Fruit fly (Drosophila melanogaster) whole organism, wandering third instar larva: Measurements from ENCODE around the gene Sarm.

Source experiments
- Abd-B ChIP-seq: fragments of >200 bp; optimal IDR thresholded peaks from 2 replicates; lab custom pipeline; 2017; ENCODE audit warnings: missing biosample characterization, missing genetic modification characterization
- CG32264 ChIP-seq: fragments of 200-800 bp; sonication (Bioruptor generic); optimal IDR thresholded peaks from 2 replicates; lab custom pipeline; 2016; ENCODE audit warnings: missing biosample characterization, missing genetic modification characterization
- CG9705 ChIP-seq: fragments of 200-800 bp; sonication (Bioruptor generic); optimal IDR thresholded peaks from 2 replicates; lab custom pipeline; 2018; ENCODE audit warnings: missing biosample characterization, mild to moderate bottlenecking, missing genetic modification characterization
- CrebA ChIP-seq: fragments of 200-800 bp; sonication (Bioruptor generic); optimal IDR thresholded peaks from 2 replicates; lab custom pipeline; 2016; ENCODE audit warnings: missing biosample characterization, mild to moderate bottlenecking, missing genetic modification characterization, borderline replicate concordance
- Dfd ChIP-seq: fragments of >200 bp; optimal IDR thresholded peaks from 2 replicates; lab custom pipeline; 2017; ENCODE audit warnings: missing biosample characterization, missing genetic modification characterization
- Dif ChIP-seq: fragments of 200-275, 200-300 bp; sonication (Bioruptor generic); optimal IDR thresholded peaks from 2 replicates; lab custom pipeline; 2018; ENCODE audit warnings: missing biosample characterization, missing genetic modification characterization; ENCODE audit not compliant: partially characterized antibody
- GATAd ChIP-seq: sonication (Bioruptor generic); optimal IDR thresholded peaks from 2 replicates; lab custom pipeline; 2016; ENCODE audit warnings: missing biosample characterization, missing genetic modification characterization
- HLH106 ChIP-seq: fragments of 200-800 bp; optimal IDR thresholded peaks from 3 replicates; lab custom pipeline; 2019; ENCODE audit warnings: missing biosample characterization, mild to moderate bottlenecking, missing genetic modification characterization, moderate library complexity
- Hnf4 ChIP-seq: fragments of 200-800 bp; sonication (Bioruptor generic); optimal IDR thresholded peaks from 2 replicates; lab custom pipeline; 2016; ENCODE audit warnings: missing biosample characterization, mild to moderate bottlenecking, missing genetic modification characterization
- Hr83 ChIP-seq: fragments of 200-300 bp; sonication (Bioruptor generic); optimal IDR thresholded peaks from 2 replicates; lab custom pipeline; 2016; ENCODE audit warnings: missing biosample characterization, mild to moderate bottlenecking, missing genetic modification characterization, moderate library complexity; ENCODE audit not compliant: poor library complexity, severe bottlenecking
- Jra ChIP-seq: sonication (Bioruptor generic); optimal IDR thresholded peaks from 2 replicates; lab custom pipeline; 2016; ENCODE audit warnings: missing biosample characterization, missing genetic modification characterization
- Myc ChIP-seq: fragments of >200 bp; optimal IDR thresholded peaks from 2 replicates; lab custom pipeline; 2017
- N ChIP-seq: fragments of >200 bp; optimal IDR thresholded peaks from 2 replicates; lab custom pipeline; 2018; ENCODE audit warnings: missing biosample characterization, missing external identifiers, missing genetic modification characterization
- OdsH ChIP-seq: fragments of 200-800 bp; sonication (Bioruptor generic); optimal IDR thresholded peaks from 2 replicates; lab custom pipeline; 2016; ENCODE audit warnings: missing biosample characterization, mild to moderate bottlenecking, missing genetic modification characterization
- Rel ChIP-seq, 2 experiments: fragments of 200-800 bp; sonication (Bioruptor generic) in 1 of 2; optimal IDR thresholded peaks; 2 replicates in 1 of 2; 3 replicates in 1 of 2; lab custom pipeline; 2016 to 2019; ENCODE audit warnings: mild to moderate bottlenecking in 2 of 2, missing biosample characterization in 2 of 2, missing genetic modification characterization in 2 of 2, moderate library complexity in 1 of 2
- Vsx2 ChIP-seq: fragments of 200-300, 225-300 bp; sonication (Bioruptor generic); optimal IDR thresholded peaks from 2 replicates; lab custom pipeline; 2018; ENCODE audit warnings: missing biosample characterization, missing genetic modification characterization; ENCODE audit not compliant: partially characterized antibody
- br ChIP-seq: fragments of 200-800 bp; sonication (Bioruptor generic); optimal IDR thresholded peaks from 2 replicates; lab custom pipeline; 2016; ENCODE audit warnings: missing biosample characterization, missing genetic modification characterization
- brk ChIP-seq: fragments of 200-800 bp; sonication (Bioruptor generic); optimal IDR thresholded peaks from 2 replicates; lab custom pipeline; 2016; ENCODE audit warnings: missing biosample characterization, mild to moderate bottlenecking, missing genetic modification characterization
- dl ChIP-seq, 2 experiments: fragments of 175-275, 200-275 bp in 1 of 2; fragments of 200-275 bp in 1 of 2; sonication (Bioruptor generic); optimal IDR thresholded peaks; lab custom pipeline; 2018; ENCODE audit warnings: mild to moderate bottlenecking in 2 of 2, missing biosample characterization in 2 of 2, missing genetic modification characterization in 2 of 2, moderate library complexity in 2 of 2; ENCODE audit not compliant: partially characterized antibody in 2 of 2, insufficient read depth in 1 of 2
- dmrt93B ChIP-seq: fragments of 200-800 bp; sonication (Bioruptor generic); optimal IDR thresholded peaks from 2 replicates; lab custom pipeline; 2018; ENCODE audit warnings: missing biosample characterization, mild to moderate bottlenecking, missing genetic modification characterization
- dsf ChIP-seq: sonication (Bioruptor generic); optimal IDR thresholded peaks from 2 replicates; lab custom pipeline; 2016; ENCODE audit warnings: missing biosample characterization, missing genetic modification characterization, borderline replicate concordance
- ey ChIP-seq: fragments of 200-800 bp; sonication (Bioruptor generic); optimal IDR thresholded peaks from 2 replicates; lab custom pipeline; 2016; ENCODE audit warnings: missing biosample characterization, missing genetic modification characterization
- foxo ChIP-seq, 2 experiments: fragments of 200-800 bp; sonication (Bioruptor generic); optimal IDR thresholded peaks; 2 replicates in 1 of 2; 3 replicates in 1 of 2; lab custom pipeline; 2016 to 2017; ENCODE audit warnings: missing biosample characterization in 2 of 2, missing genetic modification characterization in 2 of 2
- fru ChIP-seq: fragments of 200-800 bp; sonication (Bioruptor generic); optimal IDR thresholded peaks from 3 replicates; lab custom pipeline; 2016; ENCODE audit warnings: missing biosample characterization, mild to moderate bottlenecking, missing genetic modification characterization
- h ChIP-seq: fragments of 200-800 bp; sonication (Bioruptor generic); optimal IDR thresholded peaks from 3 replicates; lab custom pipeline; 2016; ENCODE audit warnings: missing biosample characterization, mild to moderate bottlenecking, missing genetic modification characterization
- jim ChIP-seq: fragments of 175-275, 200-325 bp; sonication (Bioruptor generic); optimal IDR thresholded peaks from 2 replicates; lab custom pipeline; 2016; ENCODE audit warnings: missing biosample characterization, mild to moderate bottlenecking, missing genetic modification characterization
- pan ChIP-seq: fragments of >200 bp; optimal IDR thresholded peaks from 2 replicates; lab custom pipeline; 2017
- psq ChIP-seq: fragments of 200-800 bp; sonication (Bioruptor generic); optimal IDR thresholded peaks from 3 replicates; lab custom pipeline; 2017; ENCODE audit warnings: missing biosample characterization, mild to moderate bottlenecking, missing genetic modification characterization, moderate library complexity
- rgr ChIP-seq: fragments of 200-800 bp; sonication (Bioruptor generic); optimal IDR thresholded peaks from 3 replicates; lab custom pipeline; 2016; ENCODE audit warnings: missing biosample characterization, mild to moderate bottlenecking, missing genetic modification characterization
- usp ChIP-seq: fragments of >200 bp; optimal IDR thresholded peaks from 2 replicates; lab custom pipeline; 2017; ENCODE audit warnings: missing biosample characterization, missing genetic modification characterization
- woc ChIP-seq: sonication (Bioruptor generic); optimal IDR thresholded peaks from 2 replicates; lab custom pipeline; 2016; ENCODE audit warnings: missing biosample characterization, mild to moderate bottlenecking, missing genetic modification characterization

Gene Sarm

DNA sequence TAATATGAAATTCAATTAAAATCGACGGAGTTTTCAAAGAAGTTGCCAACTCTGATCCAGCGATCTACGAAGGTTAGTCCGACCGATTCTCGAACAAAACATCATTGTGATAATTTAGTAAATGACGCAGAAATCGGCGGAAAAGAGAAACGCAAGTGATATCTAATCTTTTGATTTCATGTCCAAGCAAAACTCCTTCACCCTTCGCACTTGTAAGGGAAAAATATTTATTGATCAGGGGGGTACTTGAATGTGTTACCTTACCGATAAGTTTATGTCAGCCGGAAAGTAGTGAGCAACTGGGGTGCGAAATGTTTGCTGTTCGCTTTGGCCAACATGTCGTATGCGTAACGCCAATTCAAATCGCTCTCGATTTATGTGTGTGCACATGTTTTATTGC lies 33.4 kb downstream of the Sarm start:
- TF ChIP-seq woc (GFP tag; lab: Kevin White, UChicago) = no peak
- TF ChIP-seq GATAd (GFP tag; lab: Kevin White, UChicago) = no peak
- no peak for TF ChIP-seq rgr
- no peak for TF ChIP-seq CrebA (GFP tag; lab: Kevin White, UChicago)
- no peak for TF ChIP-seq Hnf4 (GFP tag; lab: Kevin White, UChicago)

dm6 chr3L:8108201-8108600 lies 44.5 kb downstream of the Sarm start:
- TF ChIP-seq brk (GFP tag; lab: Kevin White, UChicago) (no peak), Jra (GFP tag; lab: Kevin White, UChicago) (no peak), Dfd (GFP tag; lab: Kevin White, UChicago) (no peak), dmrt93B (GFP tag; lab: Kevin White, UChicago) (no peak), ey (GFP tag; lab: Kevin White, UChicago) (no peak), fru (GFP tag; lab: Kevin White, UChicago) (no peak), HLH106 (no peak), h (no peak), jim (no peak), Rel (GFP tag; optimal IDR thresholded peaks at IDR 0.05; lab: Kevin White, UChicago) (no peak), Rel (tag; optimal IDR thresholded peaks at IDR 0.05; lab: Kevin White, UChicago) (no peak), Vsx2 (no peak), GATAd (GFP tag; lab: Kevin White, UChicago) (no peak), woc (GFP tag; lab: Kevin White, UChicago) (no peak), Abd-B (GFP tag; lab: Kevin White, UChicago) (no peak), CG32264 (GFP tag; lab: Kevin White, UChicago) (no peak), pan (no peak), foxo (GFP tag; optimal IDR thresholded peaks at IDR 0.05; lab: Kevin White, UChicago) (no peak), dl (GFP tag; optimal IDR thresholded peaks at IDR 0.05; lab: Kevin White, UChicago; ENCODE audit: insufficient read depth in 1 of 2, partially characterized antibody in 2 of 2) (no peak), OdsH (GFP tag; lab: Kevin White, UChicago) (no peak), usp (GFP tag; lab: Kevin White, UChicago) (no peak)

- TF ChIP-seq Hr83 (GFP tag; lab: Kevin White, UChicago) (no peak), br (GFP tag; lab: Kevin White, UChicago) (no peak), foxo (GFP tag; optimal IDR thresholded peaks at IDR 0.05; lab: Kevin White, UChicago) (no peak), psq (no peak), usp (GFP tag; lab: Kevin White, UChicago) (no peak), Vsx2 (no peak), pan (no peak), CG9705 (GFP tag; lab: Kevin White, UChicago) (no peak), Jra (GFP tag; lab: Kevin White, UChicago) (no peak)
- TF ChIP-seq, all 38 proteins: peak for 0
Observed at dm6 chr3L:8108886-8109285, 45.2 kb downstream of the Sarm start, which contains the start of gene fan. Gene fan, plus strand, starts transcription at chr3L:8109132.

- no peak for TF ChIP-seq N (GFP tag; lab: Kevin White, UChicago)
- TF ChIP-seq Dif (GFP tag; lab: Kevin White, UChicago) = peak; percentile 31
- no peak for TF ChIP-seq brk (GFP tag; lab: Kevin White, UChicago)
- TF ChIP-seq psq = peak; percentile 71
- peak; percentile 51 for TF ChIP-seq jim
- TF ChIP-seq fru (GFP tag; lab: Kevin White, UChicago) = no peak
- TF ChIP-seq Hr83 (GFP tag; lab: Kevin White, UChicago) = peak; percentile 82
- TF ChIP-seq Myc (lab: Kevin White, UChicago) = peak; percentile 7
- TF ChIP-seq dsf (GFP tag; lab: Kevin White, UChicago) = no peak
- no peak for TF ChIP-seq Vsx2
- no peak for TF ChIP-seq Rel (GFP tag; optimal IDR thresholded peaks at IDR 0.05; lab: Kevin White, UChicago)
- TF ChIP-seq Rel (tag; optimal IDR thresholded peaks at IDR 0.05; lab: Kevin White, UChicago) = peak; percentile 46
- peak in 1 of 2 experiments; percentile 54 for TF ChIP-seq foxo (GFP tag; optimal IDR thresholded peaks at IDR 0.05; lab: Kevin White, UChicago)
- peak; percentile 63 for TF ChIP-seq rgr
- peak; percentile 10 for TF ChIP-seq ey (GFP tag; lab: Kevin White, UChicago)
- no peak for TF ChIP-seq dl (GFP tag; optimal IDR thresholded peaks at IDR 0.05; lab: Kevin White, UChicago; ENCODE audit: insufficient read depth in 1 of 2, partially characterized antibody in 2 of 2)
Observed at dm6 chr3L:8110171-8110570, 46.5 kb downstream of the Sarm start, which contains the start of gene Nulp1. Gene Nulp1, plus strand, starts transcription at chr3L:8110368.
